Fruit fly (Drosophila melanogaster) whole organism, embryonic: ENCODE results near the gene Cyp12a4.

Experiments
- Ada2b ChIP-seq: fragments of 200-800 bp; sonication (Bioruptor generic); IDR thresholded peaks from 2 replicates; pipeline ENCODE4 v1.3.6; 2022; ENCODE audit warnings: missing biosample characterization, missing genetic modification characterization
- BtbVII ChIP-seq: fragments of 200-800 bp; sonication (Bioruptor generic); optimal IDR thresholded peaks from 3 replicates; lab custom pipeline; 2017; ENCODE audit warnings: missing biosample characterization, mild to moderate bottlenecking, missing genetic modification characterization
- CG10959 ChIP-seq: fragments of 200-800 bp; sonication (Bioruptor generic); IDR thresholded peaks from 2 replicates; pipeline ENCODE4 v1.3.6; 2022; ENCODE audit warnings: missing biosample characterization, missing genetic modification characterization
- CG10979 ChIP-seq: fragments of 200-800 bp; sonication (Bioruptor generic); optimal IDR thresholded peaks from 2 replicates; lab custom pipeline; 2018; ENCODE audit warnings: missing biosample characterization, mild to moderate bottlenecking, missing genetic modification characterization, moderate library complexity
- CG11085 ChIP-seq: fragments of 200-800 bp; sonication (Bioruptor generic); IDR thresholded peaks from 2 replicates; pipeline ENCODE4 v1.3.6; 2022; ENCODE audit warnings: missing biosample characterization, missing genetic modification characterization
- CG11560 ChIP-seq: fragments of 200-800 bp; sonication (Bioruptor generic); IDR thresholded peaks from 3 replicates; pipeline ENCODE4 v1.3.6; 2022; ENCODE audit warnings: missing biosample characterization, missing genetic modification characterization
- CG11695 ChIP-seq: fragments of 200-800 bp; sonication (Bioruptor generic); IDR thresholded peaks from 3 replicates; pipeline ENCODE4 v1.3.6; 2022; ENCODE audit warnings: missing biosample characterization, missing genetic modification characterization
- CG1233 ChIP-seq: fragments of 200-800 bp; sonication (Bioruptor generic); optimal IDR thresholded peaks from 4 replicates; lab custom pipeline; 2018; ENCODE audit warnings: missing biosample characterization, mild to moderate bottlenecking, missing genetic modification characterization
- CG12391 ChIP-seq: fragments of 200-800 bp; sonication (Bioruptor generic); optimal IDR thresholded peaks from 3 replicates; lab custom pipeline; 2018; ENCODE audit warnings: missing biosample characterization, mild to moderate bottlenecking, missing genetic modification characterization, moderate library complexity
- CG14667 ChIP-seq: fragments of 200-800 bp; sonication (Bioruptor generic); IDR thresholded peaks from 2 replicates; pipeline ENCODE4 v1.3.6; 2022; ENCODE audit warnings: missing biosample characterization, missing genetic modification characterization
- CG1529 ChIP-seq: fragments of 200-800 bp; sonication (Bioruptor generic); optimal IDR thresholded peaks from 3 replicates; lab custom pipeline; 2018; ENCODE audit warnings: missing biosample characterization, missing genetic modification characterization
- CG17568 ChIP-seq: fragments of 200-800 bp; sonication (Bioruptor generic); optimal IDR thresholded peaks from 2 replicates; lab custom pipeline; 2018; ENCODE audit warnings: missing biosample characterization, mild to moderate bottlenecking, missing genetic modification characterization, moderate library complexity
- CG17612 ChIP-seq: fragments of 200-800 bp; sonication (Bioruptor generic); IDR thresholded peaks from 2 replicates; pipeline ENCODE4 v1.3.6; 2022; ENCODE audit warnings: missing biosample characterization, missing genetic modification characterization
- CG30020 ChIP-seq: fragments of 200-800 bp; optimal IDR thresholded peaks from 2 replicates; lab custom pipeline; 2019; ENCODE audit warnings: missing biosample characterization, mild to moderate bottlenecking, missing genetic modification characterization, moderate library complexity
- CG9932 ChIP-seq: fragments of 200-800 bp; sonication (Bioruptor generic); IDR thresholded peaks from 2 replicates; pipeline ENCODE4 v1.3.6; 2022; ENCODE audit warnings: missing biosample characterization, missing genetic modification characterization
- D19B ChIP-seq: fragments of 200-800 bp; sonication (Bioruptor generic); optimal IDR thresholded peaks from 2 replicates; lab custom pipeline; 2017; ENCODE audit warnings: missing biosample characterization, mild to moderate bottlenecking, missing genetic modification characterization
- Dip3 ChIP-seq: fragments of 200-800 bp; sonication (Bioruptor generic); optimal IDR thresholded peaks from 3 replicates; lab custom pipeline; 2016; ENCODE audit warnings: missing biosample characterization, missing genetic modification characterization
- Ets65A ChIP-seq: fragments of 200-800 bp; sonication (Bioruptor generic); peaks from one replicate; lab custom pipeline; 2016; ENCODE audit warnings: missing biosample characterization, missing genetic modification characterization
- HLH4C ChIP-seq: fragments of 200-800 bp; sonication (Bioruptor generic); IDR thresholded peaks from 3 replicates; pipeline ENCODE4 v1.3.6; 2022; ENCODE audit warnings: missing biosample characterization, missing genetic modification characterization; ENCODE audit not compliant: partially characterized antibody
- Hey ChIP-seq: fragments of 200-800 bp; sonication (Bioruptor generic); optimal IDR thresholded peaks from 3 replicates; lab custom pipeline; 2018; ENCODE audit warnings: missing biosample characterization, mild to moderate bottlenecking, missing genetic modification characterization
- HmgZ ChIP-seq: fragments of 200-800 bp; sonication (Bioruptor generic); optimal IDR thresholded peaks from 2 replicates; lab custom pipeline; 2018; ENCODE audit warnings: missing biosample characterization, mild to moderate bottlenecking, missing genetic modification characterization
- Lpt ChIP-seq: fragments of >200 bp; optimal IDR thresholded peaks from 2 replicates; lab custom pipeline; 2018; ENCODE audit warnings: missing biosample characterization, missing genetic modification characterization
- Myb ChIP-seq: fragments of 200-800 bp; sonication (Bioruptor generic); optimal IDR thresholded peaks from 2 replicates; lab custom pipeline; 2016; ENCODE audit warnings: missing biosample characterization, missing genetic modification characterization
- NfI ChIP-seq: fragments of 200-800 bp; sonication (Bioruptor generic); optimal IDR thresholded peaks from 3 replicates; lab custom pipeline; 2018; ENCODE audit warnings: missing biosample characterization, mild to moderate bottlenecking, missing genetic modification characterization, moderate library complexity
- Oli ChIP-seq: fragments of 200-800 bp; sonication (Bioruptor generic); optimal IDR thresholded peaks from 2 replicates; lab custom pipeline; 2018; ENCODE audit warnings: missing biosample characterization, mild to moderate bottlenecking, missing genetic modification characterization, moderate library complexity
- Sin3A ChIP-seq: fragments of >200 bp; optimal IDR thresholded peaks from 2 replicates; lab custom pipeline; 2018
- Tbp ChIP-seq: fragments of >200 bp; optimal IDR thresholded peaks from 2 replicates; lab custom pipeline; 2018; ENCODE audit warnings: missing biosample characterization, missing genetic modification characterization
- Xrp1 ChIP-seq: fragments of 200-800 bp; sonication (Bioruptor generic); IDR thresholded peaks from 2 replicates; pipeline ENCODE4 v1.3.6; 2022; ENCODE audit warnings: missing biosample characterization, missing genetic modification characterization
- caup ChIP-seq: fragments of 200-800 bp; sonication (Bioruptor generic); optimal IDR thresholded peaks from 3 replicates; lab custom pipeline; 2017; ENCODE audit warnings: missing biosample characterization, mild to moderate bottlenecking, missing genetic modification characterization, moderate library complexity; ENCODE audit not compliant: severe bottlenecking
- chif ChIP-seq, 2 experiments: fragments of 200-800 bp; sonication (Bioruptor generic); optimal IDR thresholded peaks; 3 replicates each; lab custom pipeline; 2016; ENCODE audit warnings: missing biosample characterization in 2 of 2, missing genetic modification characterization in 2 of 2
- dan ChIP-seq: fragments of 200-800 bp; sonication (Bioruptor generic); IDR thresholded peaks from 2 replicates; pipeline ENCODE4 v1.3.6; 2022; ENCODE audit warnings: missing biosample characterization, missing genetic modification characterization
- disco-r ChIP-seq: fragments of 200-800 bp; sonication (Bioruptor generic); optimal IDR thresholded peaks from 2 replicates; lab custom pipeline; 2016; ENCODE audit warnings: missing biosample characterization, missing genetic modification characterization
- esg ChIP-seq: fragments of 200-800 bp; sonication (Bioruptor generic); conservative IDR thresholded peaks from 2 replicates; pipeline ENCODE4 v1.3.6; 2022; ENCODE audit warnings: missing biosample characterization, missing genetic modification characterization
- fd64A ChIP-seq: fragments of 200-800 bp; sonication (Bioruptor generic); optimal IDR thresholded peaks from 3 replicates; lab custom pipeline; 2018; ENCODE audit warnings: missing biosample characterization, mild to moderate bottlenecking, missing genetic modification characterization
- hbn ChIP-seq: fragments of 200-800 bp; sonication (Bioruptor generic); IDR thresholded peaks from 2 replicates; pipeline ENCODE4 v1.3.6; 2022; ENCODE audit warnings: missing biosample characterization, missing genetic modification characterization; ENCODE audit not compliant: partially characterized antibody
- kni ChIP-seq: fragments of 200-800 bp; sonication (Bioruptor generic); optimal IDR thresholded peaks from 3 replicates; lab custom pipeline; 2017; ENCODE audit warnings: mild to moderate bottlenecking, missing biosample characterization, missing genetic modification reagents, missing genetic modification characterization
- lola ChIP-seq, 3 experiments: fragments of >200 bp in 2 of 3; fragments of 200-800 bp in 1 of 3; sonication (Bioruptor generic) in 1 of 3; optimal IDR thresholded peaks; 2 replicates each; lab custom pipeline; 2017 to 2019; ENCODE audit warnings: missing biosample characterization in 3 of 3, missing genetic modification characterization in 3 of 3, mild to moderate bottlenecking in 1 of 3, moderate library complexity in 1 of 3
- mirr ChIP-seq: fragments of 200-800 bp; sonication (Bioruptor generic); optimal IDR thresholded peaks from 3 replicates; lab custom pipeline; 2018; ENCODE audit warnings: missing biosample characterization, mild to moderate bottlenecking, missing genetic modification characterization
- nau ChIP-seq: fragments of 200-800 bp; sonication (Bioruptor generic); optimal IDR thresholded peaks from 3 replicates; lab custom pipeline; 2017; ENCODE audit warnings: missing biosample characterization, mild to moderate bottlenecking, missing genetic modification characterization, missing genetic modification reagents
- pb ChIP-seq: fragments of 200-800 bp; sonication (Bioruptor generic); optimal IDR thresholded peaks from 3 replicates; lab custom pipeline; 2016; ENCODE audit warnings: missing biosample characterization, missing genetic modification characterization
- pum ChIP-seq: fragments of 200-800 bp; sonication (Bioruptor generic); optimal IDR thresholded peaks from 2 replicates; lab custom pipeline; 2016; ENCODE audit warnings: missing biosample characterization, missing genetic modification characterization
- shn ChIP-seq: fragments of 200-800 bp; sonication (Bioruptor generic); optimal IDR thresholded peaks from 3 replicates; lab custom pipeline; 2016; ENCODE audit warnings: missing biosample characterization, missing genetic modification characterization
- sr ChIP-seq: fragments of 200-800 bp; sonication (Bioruptor generic); IDR thresholded peaks from 3 replicates; pipeline ENCODE4 v1.3.6; 2022; ENCODE audit warnings: missing biosample characterization, missing genetic modification characterization
- tin ChIP-seq: fragments of 200-800 bp; sonication (Bioruptor generic); optimal IDR thresholded peaks from 3 replicates; lab custom pipeline; 2016; ENCODE audit warnings: missing biosample characterization, missing genetic modification characterization
- tio ChIP-seq: fragments of 200-800 bp; sonication (Bioruptor generic); optimal IDR thresholded peaks from 2 replicates; lab custom pipeline; 2017; ENCODE audit warnings: missing biosample characterization, missing genetic modification characterization, inconsistent platforms
- tna ChIP-seq: fragments of 200-800 bp; sonication (Bioruptor generic); IDR thresholded peaks from 2 replicates; pipeline ENCODE4 v1.3.6; 2022; ENCODE audit warnings: missing biosample characterization, missing genetic modification characterization; ENCODE audit not compliant: partially characterized antibody
- tup ChIP-seq: fragments of 200-800 bp; sonication (Bioruptor generic); optimal IDR thresholded peaks from 2 replicates; lab custom pipeline; 2016; ENCODE audit warnings: missing biosample characterization, mild to moderate bottlenecking, missing genetic modification characterization, moderate library complexity
- vnd ChIP-seq: fragments of 200-800 bp; sonication (Bioruptor generic); IDR thresholded peaks from 3 replicates; pipeline ENCODE4 v1.3.6; 2022; ENCODE audit warnings: missing biosample characterization, missing genetic modification characterization; ENCODE audit not compliant: partially characterized antibody
- yki ChIP-seq: fragments of >200 bp; optimal IDR thresholded peaks from 3 replicates; lab custom pipeline; 2018
- z ChIP-seq: fragments of 200-800 bp; sonication (Bioruptor generic); IDR thresholded peaks from 3 replicates; pipeline ENCODE4 v1.3.6; 2022; ENCODE audit warnings: missing biosample characterization, missing genetic modification characterization

Gene Cyp12a4

DNA sequence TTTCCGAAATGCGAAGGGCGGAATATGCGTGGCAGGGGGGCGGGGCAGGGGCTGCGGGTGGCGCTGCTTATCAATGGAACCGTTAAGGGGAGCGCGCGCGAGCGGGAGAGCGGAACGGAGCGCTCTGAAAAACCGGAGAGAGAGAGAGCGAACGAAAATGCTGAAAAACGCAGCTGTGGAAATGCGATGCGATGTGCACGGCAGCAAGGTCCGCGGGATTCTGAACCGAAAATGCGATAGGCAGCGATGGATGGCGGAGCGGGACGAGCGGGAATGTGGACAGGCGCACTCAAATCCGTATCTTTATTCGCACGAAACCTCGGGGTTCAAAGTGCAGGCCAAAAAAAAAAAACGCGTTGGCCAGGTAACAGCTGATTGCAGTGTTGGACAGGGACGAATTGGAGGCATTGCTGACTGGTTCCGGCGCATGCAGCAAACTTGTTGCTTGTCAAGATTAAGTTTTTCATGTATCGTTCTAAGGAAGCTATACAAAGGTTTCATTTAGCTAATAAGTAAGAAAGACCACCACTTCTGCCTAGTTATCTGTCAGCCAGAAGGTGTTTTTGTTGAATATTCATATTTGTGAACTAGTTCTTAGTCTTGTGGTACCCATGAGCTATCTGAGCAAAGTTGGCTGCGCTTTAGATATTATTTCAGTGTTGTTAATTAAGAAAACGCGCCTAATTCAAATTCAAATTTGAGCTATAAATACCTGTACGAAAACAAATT lies 12.7 kb downstream of the Cyp12a4 start, which contains the start of gene Ppcs (continued):
- TF ChIP-seq CG17568 (GFP tag; lab: Kevin White, UChicago) (no peak), BtbVII (GFP tag; lab: Kevin White, UChicago) (peak; percentile 56), HLH4C (GFP tag; lab: Robert Waterston, UW) (no peak), kni (GFP tag; lab: Kevin White, UChicago) (peak; percentile 70), tup (GFP tag; lab: Kevin White, UChicago) (no peak), tna (GFP tag; lab: Robert Waterston, UW) (no peak), Tbp (GFP tag; lab: Kevin White, UChicago) (no peak), dan (GFP tag; lab: Robert Waterston, UW) (no peak), HmgZ (peak; percentile 62), Oli (tag; lab: Kevin White, UChicago) (peak; percentile 26), CG30020 (tag; lab: Kevin White, UChicago) (peak; percentile 33), CG17612 (GFP tag; lab: Robert Waterston, UW) (no peak), CG10959 (GFP tag; lab: Robert Waterston, UW) (no peak; the same call in 1 of the 2 replicates), esg (GFP tag; lab: Robert Waterston, UW) (no peak), nau (peak; percentile 69), CG10979 (tag; lab: Kevin White, UChicago) (peak; percentile 43), Lpt (no peak), CG12391 (tag; lab: Kevin White, UChicago) (peak; percentile 54), tio (GFP tag; lab: Kevin White, UChicago) (peak; percentile 25), vnd (GFP tag; lab: Robert Waterston, UW) (no peak), disco-r (GFP tag; lab: Kevin White, UChicago) (no peak), hbn (GFP tag; lab: Robert Waterston, UW) (peak; percentile 49; the same call in 1 of the 2 replicates), tin (peak; percentile 50), caup (GFP tag; lab: Kevin White, UChicago) (peak; percentile 54), Ada2b (GFP tag; lab: Robert Waterston, UW) (no peak), yki (lab: Kevin White, UChicago) (peak; percentile 77), sr (GFP tag; lab: Robert Waterston, UW) (0 out of 3 replicates have a peak, but pooled peaks have one; percentile 17), pum (GFP tag; lab: Kevin White, UChicago) (peak; percentile 70), chif (GFP tag; optimal IDR thresholded peaks at IDR 0.05; lab: Kevin White, UChicago) (peak in 1 of 2 experiments; percentile 42), CG11695 (GFP tag; lab: Robert Waterston, UW) (peak; percentile 6; the same call in 1 of the 3 replicates), z (GFP tag; lab: Robert Waterston, UW) (no peak; the same call in 2 of the 3 replicates), CG11085 (peak; percentile 30; the same call in 1 of the 2 replicates), CG11560 (tag; lab: Robert Waterston, UW) (no peak; the same call in 2 of the 3 replicates), shn (peak; percentile 70), pb (peak; percentile 68), CG1233 (GFP tag; lab: Kevin White, UChicago) (peak; percentile 74), D19B (GFP tag; lab: Kevin White, UChicago) (peak; percentile 35), Ets65A (GFP tag; lab: Kevin White, UChicago) (peak; percentile 93), fd64A (GFP tag; lab: Kevin White, UChicago) (no peak), Myb (peak; percentile 86), Hey (tag; lab: Kevin White, UChicago) (peak; percentile 86), CG14667 (GFP tag; lab: Robert Waterston, UW) (no peak), CG1529 (GFP tag; lab: Kevin White, UChicago) (peak; percentile 20), CG9932 (peak; percentile 48), mirr (GFP tag; lab: Kevin White, UChicago) (peak; percentile 13), Sin3A (peak; percentile 78), Xrp1 (GFP tag; lab: Robert Waterston, UW) (peak; percentile 52; the same call in 1 of the 2 replicates), Dip3 (GFP tag; lab: Kevin White, UChicago) (peak; percentile 58), lola (GFP tag; optimal IDR thresholded peaks at IDR 0.05; lab: Kevin White, UChicago) (peak in 1 of 3 experiments; percentile 50), NfI (GFP tag; lab: Kevin White, UChicago) (peak; percentile 73)
